Worm (Caenorhabditis elegans): ENCODE measurements around the gene T01G5.8.

DNA sequence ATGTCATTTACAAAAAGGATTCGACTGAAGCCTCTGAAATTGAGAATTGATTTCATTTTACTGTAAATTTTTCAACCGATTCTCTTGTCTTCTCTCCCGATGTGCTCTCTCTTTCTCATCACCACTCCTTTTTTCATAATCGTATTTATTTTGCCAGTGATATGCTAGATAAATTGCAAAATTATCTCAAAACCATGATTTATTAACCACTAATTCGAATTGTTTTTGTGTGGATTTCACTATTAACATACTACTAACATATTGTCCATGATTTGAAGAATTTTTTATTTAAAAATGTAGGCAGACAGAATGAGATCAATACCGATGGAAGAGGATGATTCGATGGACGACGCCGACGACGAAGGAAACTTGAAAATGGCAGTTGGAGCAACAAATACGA is 48.9 kb upstream of the T01G5.8 start, which contains the start of gene C25D7.10:
- TF ChIP-seq lin-35 (GFP tag; optimal IDR thresholded peaks at IDR 0.05) (no peak), unc-130 (tag; optimal IDR thresholded peaks at IDR 0.05) (no peak), ama-1 (optimal IDR thresholded peaks at IDR 0.05) (no peak), nhr-12 (tag; optimal IDR thresholded peaks at IDR 0.05) (no peak), pqm-1 (tag; optimal IDR thresholded peaks at IDR 0.05) (no peak), blmp-1 (tag; optimal IDR thresholded peaks at IDR 0.05) (no peak), lsy-2 (tag; optimal IDR thresholded peaks at IDR 0.05) (no peak), fos-1 (tag; optimal IDR thresholded peaks at IDR 0.05) (no peak), unc-98 (GFP tag; IDR thresholded peaks at IDR 0.05) (no peak), snu-23 (GFP tag; optimal IDR thresholded peaks at IDR 0.05) (no peak), ceh-82 (tag; optimal IDR thresholded peaks at IDR 0.05) (no peak), zag-1 (tag; optimal IDR thresholded peaks at IDR 0.05) (no peak), nhr-77 (tag; optimal IDR thresholded peaks at IDR 0.05) (no peak)
